Fruit fly (Drosophila melanogaster) Kc167 (cell line): Measurements from ENCODE around the gene CG15169.

Experiments used
- h ChIP-seq: fragments of >200 bp; optimal IDR thresholded peaks from 3 replicates; lab custom pipeline; 2018; ENCODE audit warnings: missing external identifiers
- ttk ChIP-seq: sonication (Bioruptor generic); optimal IDR thresholded peaks from 2 replicates; lab custom pipeline; 2017; ENCODE audit warnings: missing external identifiers

- TF ChIP-seq ttk (lab: Kevin White, UChicago), result no peak
- TF ChIP-seq h, result no peak
These were observed 46.6 kb downstream of the CG15169 start for dm6 chr2L:19037455-19037854.
